Fruit fly (Drosophila melanogaster) whole organism, embryonic: ENCODE results near the gene CG16734.

Source experiments
- Awh ChIP-seq: fragments of 200-800 bp; sonication (Bioruptor generic); IDR thresholded peaks from 2 replicates; pipeline ENCODE4, ENCODE4 v1.3.6; 2022; ENCODE audit warnings: missing biosample characterization, missing genetic modification characterization
- CG10462 ChIP-seq: fragments of 200-800 bp; sonication (Bioruptor generic); optimal IDR thresholded peaks from 2 replicates; lab custom pipeline; 2016; ENCODE audit warnings: missing biosample characterization, missing genetic modification characterization
- CG11247 ChIP-seq: fragments of 200-800 bp; sonication (Bioruptor generic); IDR thresholded peaks from 2 replicates; pipeline ENCODE4 v1.3.6; 2022; ENCODE audit warnings: missing biosample characterization, missing genetic modification characterization
- CG13123 ChIP-seq: fragments of 200-800 bp; sonication (Bioruptor generic); optimal IDR thresholded peaks from 2 replicates; lab custom pipeline; 2016; ENCODE audit warnings: missing biosample characterization, missing genetic modification characterization
- CG13287 ChIP-seq: fragments of 200-800 bp; sonication (Bioruptor generic); IDR thresholded peaks from 2 replicates; pipeline ENCODE4 v1.3.6; 2022; ENCODE audit warnings: missing biosample characterization, missing genetic modification characterization; ENCODE audit not compliant: partially characterized antibody
- CG13424 ChIP-seq: fragments of 200-800 bp; sonication (Bioruptor generic); optimal IDR thresholded peaks from 2 replicates; lab custom pipeline; 2019; ENCODE audit warnings: missing biosample characterization, mild to moderate bottlenecking, missing genetic modification characterization, moderate library complexity
- CG14014 ChIP-seq: fragments of 200-800 bp; sonication (Bioruptor generic); IDR thresholded peaks from 2 replicates; pipeline ENCODE4 v1.3.6; 2022; ENCODE audit warnings: missing biosample characterization, missing genetic modification characterization
- CG15269 ChIP-seq: fragments of 200-800 bp; sonication (Bioruptor generic); optimal IDR thresholded peaks from 2 replicates; lab custom pipeline; 2018; ENCODE audit warnings: missing biosample characterization, mild to moderate bottlenecking, missing genetic modification characterization, moderate library complexity
- CG16779 ChIP-seq: fragments of 200-800 bp; sonication (Bioruptor generic); IDR thresholded peaks from 2 replicates; pipeline ENCODE4 v1.3.6; 2022; ENCODE audit warnings: missing biosample characterization, missing genetic modification characterization
- CG17612 ChIP-seq: fragments of 200-800 bp; sonication (Bioruptor generic); IDR thresholded peaks from 2 replicates; pipeline ENCODE4 v1.3.6; 2022; ENCODE audit warnings: missing biosample characterization, missing genetic modification characterization
- CG2116 ChIP-seq: fragments of 200-800 bp; sonication (Bioruptor generic); optimal IDR thresholded peaks from 3 replicates; lab custom pipeline; 2018; ENCODE audit warnings: missing biosample characterization, mild to moderate bottlenecking, missing genetic modification characterization
- CG2120 ChIP-seq: fragments of 200-800 bp; sonication (Bioruptor generic); optimal IDR thresholded peaks from 3 replicates; lab custom pipeline; 2016; ENCODE audit warnings: missing biosample characterization, missing genetic modification characterization
- CG2199 ChIP-seq: fragments of 200-800 bp; sonication (Bioruptor generic); IDR thresholded peaks from 3 replicates; pipeline ENCODE4 v1.3.6; 2022; ENCODE audit warnings: missing biosample characterization, missing genetic modification characterization
- CG33557 ChIP-seq: fragments of 200-800 bp; sonication (Bioruptor generic); optimal IDR thresholded peaks from 2 replicates; lab custom pipeline; 2019; ENCODE audit warnings: missing biosample characterization, mild to moderate bottlenecking, missing genetic modification characterization, moderate library complexity
- CG3726 ChIP-seq: fragments of 200-800 bp; sonication (Bioruptor generic); IDR thresholded peaks from 3 replicates; pipeline ENCODE4, ENCODE4 v1.3.6; 2022; ENCODE audit warnings: missing biosample characterization, missing genetic modification characterization
- CG3847 ChIP-seq: fragments of 200-800 bp; sonication (Bioruptor generic); IDR thresholded peaks from 2 replicates; pipeline ENCODE4 v1.3.6; 2022; ENCODE audit warnings: missing biosample characterization, missing genetic modification characterization
- CG4360 ChIP-seq: fragments of 200-800 bp; sonication (Bioruptor generic); IDR thresholded peaks from 2 replicates; pipeline ENCODE4 v1.3.6; 2022; ENCODE audit warnings: missing biosample characterization, missing genetic modification characterization
- CG6272 ChIP-seq: fragments of 200-800 bp; sonication (Bioruptor generic); IDR thresholded peaks from 2 replicates; pipeline ENCODE4 v1.3.6; 2022; ENCODE audit warnings: missing biosample characterization, missing genetic modification characterization
- CG7556 ChIP-seq: fragments of 200-800 bp; sonication (Bioruptor generic); optimal IDR thresholded peaks from 2 replicates; lab custom pipeline; 2017; ENCODE audit warnings: missing biosample characterization, mild to moderate bottlenecking, missing genetic modification characterization
- CG7839 ChIP-seq: fragments of 200-800 bp; sonication (Bioruptor generic); optimal IDR thresholded peaks from 3 replicates; lab custom pipeline; 2018; ENCODE audit warnings: missing biosample characterization, mild to moderate bottlenecking, missing genetic modification characterization, moderate library complexity
- CG8388 ChIP-seq: fragments of 200-800 bp; sonication (Bioruptor generic); optimal IDR thresholded peaks from 2 replicates; lab custom pipeline; 2019; ENCODE audit warnings: missing biosample characterization, mild to moderate bottlenecking, missing genetic modification characterization, moderate library complexity
- Dip2 ChIP-seq: fragments of 200-800 bp; sonication (Bioruptor generic); IDR thresholded peaks from 2 replicates; pipeline ENCODE4 v1.3.6; 2022; ENCODE audit warnings: missing biosample characterization, missing genetic modification characterization
- Dref ChIP-seq: fragments of 200-800 bp; sonication (Bioruptor generic); IDR thresholded peaks from 2 replicates; pipeline ENCODE4 v1.3.6; 2022; ENCODE audit warnings: missing biosample characterization, missing genetic modification characterization
- Gug ChIP-seq: fragments of 200-800 bp; sonication (Bioruptor generic); IDR thresholded peaks from 4 replicates; pipeline ENCODE4 v1.3.6; 2022; ENCODE audit warnings: missing biosample characterization, missing genetic modification characterization
- HmgD ChIP-seq: fragments of 200-800 bp; sonication (Bioruptor generic); optimal IDR thresholded peaks from 3 replicates; lab custom pipeline; 2016; ENCODE audit warnings: missing biosample characterization, missing genetic modification characterization
- Hr51 ChIP-seq, 2 experiments: fragments of 200-800 bp; sonication (Bioruptor generic); optimal IDR thresholded peaks; 2 replicates in 1 of 2; 3 replicates in 1 of 2; lab custom pipeline; 2016 to 2018; ENCODE audit warnings: missing biosample characterization in 2 of 2, missing genetic modification characterization in 2 of 2, mild to moderate bottlenecking in 1 of 2, moderate library complexity in 1 of 2
- Mad ChIP-seq: fragments of 200-800 bp; sonication (Bioruptor generic); optimal IDR thresholded peaks from 2 replicates; lab custom pipeline; 2016; ENCODE audit warnings: missing biosample characterization, missing genetic modification characterization
- Mes4 ChIP-seq: fragments of 200-800 bp; sonication (Bioruptor generic); optimal IDR thresholded peaks from 2 replicates; lab custom pipeline; 2016; ENCODE audit warnings: missing biosample characterization, missing genetic modification characterization
- Sox100B ChIP-seq: fragments of 200-800 bp; sonication (Bioruptor generic); optimal IDR thresholded peaks from 3 replicates; lab custom pipeline; 2018; ENCODE audit warnings: missing biosample characterization, mild to moderate bottlenecking, missing genetic modification characterization
- ap ChIP-seq: fragments of 200-800 bp; sonication (Bioruptor generic); IDR thresholded peaks from 2 replicates; pipeline ENCODE4 v1.3.6; 2022; ENCODE audit warnings: missing biosample characterization, missing genetic modification characterization
- cato ChIP-seq: fragments of 200-800 bp; sonication (Bioruptor generic); optimal IDR thresholded peaks from 2 replicates; lab custom pipeline; 2016; ENCODE audit warnings: missing biosample characterization, missing genetic modification characterization, borderline replicate concordance
- corto ChIP-seq: fragments of 200-800 bp; sonication (Bioruptor generic); optimal IDR thresholded peaks from 2 replicates; lab custom pipeline; 2016; ENCODE audit warnings: missing biosample characterization, mild to moderate bottlenecking, missing genetic modification characterization, moderate library complexity
- da ChIP-seq: fragments of 200-800 bp; sonication (Bioruptor generic); optimal IDR thresholded peaks from 2 replicates; lab custom pipeline; 2016; ENCODE audit warnings: missing biosample characterization, missing genetic modification characterization
- dan ChIP-seq: fragments of 200-800 bp; sonication (Bioruptor generic); IDR thresholded peaks from 2 replicates; pipeline ENCODE4 v1.3.6; 2022; ENCODE audit warnings: missing biosample characterization, missing genetic modification characterization
- danr ChIP-seq: fragments of 200-800 bp; sonication (Bioruptor generic); IDR thresholded peaks from 2 replicates; pipeline ENCODE4 v1.3.6; 2022; ENCODE audit warnings: missing biosample characterization, missing genetic modification characterization
- eve ChIP-seq, 2 experiments: fragments of >200 bp; optimal IDR thresholded peaks; 2 replicates each; lab custom pipeline; 2017; ENCODE audit warnings: missing biosample characterization in 2 of 2, missing genetic modification characterization in 2 of 2
- ewg ChIP-seq: fragments of 200-800 bp; sonication (Bioruptor generic); optimal IDR thresholded peaks from 3 replicates; lab custom pipeline; 2017; ENCODE audit warnings: mild to moderate bottlenecking, missing biosample characterization, missing genetic modification reagents, missing genetic modification characterization
- fd64A ChIP-seq: fragments of 200-800 bp; sonication (Bioruptor generic); optimal IDR thresholded peaks from 3 replicates; lab custom pipeline; 2018; ENCODE audit warnings: missing biosample characterization, mild to moderate bottlenecking, missing genetic modification characterization
- ind ChIP-seq: fragments of 200-800 bp; sonication (Bioruptor generic); optimal IDR thresholded peaks from 3 replicates; lab custom pipeline; 2016; ENCODE audit warnings: missing biosample characterization, missing genetic modification characterization
- lab ChIP-seq: fragments of 200-800 bp; sonication (Bioruptor generic); optimal IDR thresholded peaks from 3 replicates; lab custom pipeline; 2017; ENCODE audit warnings: missing biosample characterization, missing genetic modification characterization, mild to moderate bottlenecking, moderate library complexity, missing genetic modification reagents
- lilli ChIP-seq: fragments of 200-800 bp; sonication (Bioruptor generic); optimal IDR thresholded peaks from 3 replicates; lab custom pipeline; 2016; ENCODE audit warnings: missing biosample characterization, missing genetic modification characterization
- nau ChIP-seq: fragments of 200-800 bp; sonication (Bioruptor generic); optimal IDR thresholded peaks from 3 replicates; lab custom pipeline; 2017; ENCODE audit warnings: missing biosample characterization, mild to moderate bottlenecking, missing genetic modification characterization, missing genetic modification reagents
- nmo ChIP-seq: fragments of 200-800 bp; sonication (Bioruptor generic); optimal IDR thresholded peaks from 2 replicates; lab custom pipeline; 2018; ENCODE audit warnings: missing biosample characterization, mild to moderate bottlenecking, missing genetic modification characterization, moderate library complexity
- onecut ChIP-seq: fragments of 200-800 bp; sonication (Bioruptor generic); IDR thresholded peaks from 2 replicates; pipeline ENCODE4 v1.3.6; 2022; ENCODE audit warnings: missing biosample characterization, missing genetic modification characterization
- org-1 ChIP-seq: fragments of 200-800 bp; sonication (Bioruptor generic); optimal IDR thresholded peaks from 2 replicates; lab custom pipeline; 2017; ENCODE audit warnings: missing biosample characterization, missing genetic modification characterization
- psq ChIP-seq: fragments of 200-800 bp; sonication (Bioruptor generic); optimal IDR thresholded peaks from 2 replicates; lab custom pipeline; 2017; ENCODE audit warnings: missing biosample characterization, missing genetic modification characterization
- repo ChIP-seq: fragments of 200-800 bp; sonication (Bioruptor generic); optimal IDR thresholded peaks from 2 replicates; lab custom pipeline; 2016; ENCODE audit warnings: missing biosample characterization, missing genetic modification characterization
- scrt ChIP-seq: fragments of 200-800 bp; sonication (Bioruptor generic); optimal IDR thresholded peaks from 2 replicates; lab custom pipeline; 2018; ENCODE audit warnings: missing biosample characterization, mild to moderate bottlenecking, missing genetic modification characterization, moderate library complexity
- ttk ChIP-seq: fragments of 200-800 bp; sonication (Bioruptor generic); IDR thresholded peaks from 2 replicates; pipeline ENCODE4 v2.1.2; 2022; ENCODE audit warnings: missing biosample characterization, missing genetic modification characterization
- wor ChIP-seq: fragments of 200-800 bp; sonication (Bioruptor generic); IDR thresholded peaks from 2 replicates; pipeline ENCODE4 v1.3.6; 2022; ENCODE audit warnings: missing biosample characterization, missing genetic modification characterization
- zf30C ChIP-seq: fragments of 200-800 bp; sonication (Bioruptor generic); optimal IDR thresholded peaks from 3 replicates; lab custom pipeline; 2018; ENCODE audit warnings: missing biosample characterization, mild to moderate bottlenecking, missing genetic modification characterization

CG16734 gene

dm6 chr3R:9224807-9225206 is 30.0 kb upstream of the CG16734 start (continued):
- TF ChIP-seq CG3847 (0 out of 2 replicates have a peak, but pooled peaks have one; percentile 24), Gug (GFP tag; lab: Robert Waterston, UW) (0 out of 4 replicates have a peak, but pooled peaks have one; percentile 15), CG6272 (GFP tag; lab: Robert Waterston, UW) (peak; percentile 52), ewg (GFP tag; lab: Kevin White, UChicago) (peak; percentile 46), lab (GFP tag; lab: Kevin White, UChicago) (peak; percentile 75), CG8388 (GFP tag; lab: Kevin White, UChicago) (peak; percentile 69), Hr51 (GFP tag; optimal IDR thresholded peaks at IDR 0.05; lab: Kevin White, UChicago) (peak in 1 of 2 experiments; percentile 77), CG7839 (tag; lab: Kevin White, UChicago) (peak; percentile 57), CG13287 (no peak), ind (peak; percentile 79), CG13424 (peak; percentile 75), ap (no peak), CG14014 (GFP tag; lab: Robert Waterston, UW) (peak; percentile 17; the same call in 1 of the 2 replicates), psq (GFP tag; lab: Kevin White, UChicago) (peak; percentile 70), scrt (peak; percentile 38), Awh (GFP tag; lab: Robert Waterston, UW) (peak; percentile 58; the same call in 1 of the 2 replicates), ttk (GFP tag; lab: Robert Waterston, UW) (peak; percentile 60), wor (peak; percentile 57), CG2120 (GFP tag; lab: Kevin White, UChicago) (peak; percentile 73), nau (GFP tag; lab: Kevin White, UChicago) (no peak), Mes4 (GFP tag; lab: Kevin White, UChicago) (peak; percentile 42), CG16779 (no peak), HmgD (no peak), Mad (GFP tag; lab: Kevin White, UChicago) (peak; percentile 39), CG7556 (GFP tag; lab: Kevin White, UChicago) (peak; percentile 64), CG2199 (no peak), zf30C (GFP tag; lab: Kevin White, UChicago) (peak; percentile 53), cato (GFP tag; lab: Kevin White, UChicago) (peak; percentile 45), CG15269 (tag; lab: Kevin White, UChicago) (peak; percentile 70), CG4360 (GFP tag; lab: Robert Waterston, UW) (0 out of 2 replicates have a peak, but pooled peaks have one; percentile 6), nmo (peak; percentile 48), corto (GFP tag; lab: Kevin White, UChicago) (no peak), CG13123 (peak; percentile 44), danr (GFP tag; lab: Robert Waterston, UW) (peak; percentile 64), onecut (no peak), dan (GFP tag; lab: Robert Waterston, UW) (no peak), Dref (GFP tag; lab: Robert Waterston, UW) (no peak), CG11247 (GFP tag; lab: Robert Waterston, UW) (no peak), CG2116 (GFP tag; lab: Kevin White, UChicago) (peak; percentile 26), lilli (GFP tag; lab: Kevin White, UChicago) (peak; percentile 60), Sox100B (GFP tag; lab: Kevin White, UChicago) (peak; percentile 84), eve (GFP tag; optimal IDR thresholded peaks at IDR 0.05; lab: Kevin White, UChicago) (no peak), CG33557 (GFP tag; lab: Kevin White, UChicago) (no peak), repo (peak; percentile 9), fd64A (GFP tag; lab: Kevin White, UChicago) (no peak), da (GFP tag; lab: Kevin White, UChicago) (peak; percentile 45), CG17612 (no peak), Dip2 (GFP tag; lab: Robert Waterston, UW) (no peak), CG3726 (no peak), CG10462 (GFP tag; lab: Kevin White, UChicago) (peak; percentile 63), org-1 (GFP tag; lab: Kevin White, UChicago) (no peak)
